Worm (Caenorhabditis elegans) whole organism, L3 larva: Measurements from ENCODE around the gene nrde-4.

Experiments used
- elt-2 ChIP-seq: sonication (generic microtip); optimal IDR thresholded peaks from 2 replicates; lab custom pipeline; 2016; ENCODE audit warnings: missing genetic modification reagents, mild to moderate bottlenecking, missing genetic modification characterization, missing compliant biosample characterization
- nhr-28 ChIP-seq: fragments of 150-350 bp; optimal IDR thresholded peaks from 2 replicates; lab custom pipeline; 2014; ENCODE audit warnings: missing biosample characterization, missing genetic modification characterization
- nhr-76 ChIP-seq: fragments of 150-350 bp; sonication (generic microtip); optimal IDR thresholded peaks from 5 replicates; lab custom pipeline; 2014; ENCODE audit warnings: missing biosample characterization, missing genetic modification characterization
- nhr-77 ChIP-seq: fragments of 150-350 bp; optimal IDR thresholded peaks from 2 replicates; lab custom pipeline; 2014; ENCODE audit warnings: missing biosample characterization, missing genetic modification characterization
- pha-4 ChIP-seq: fragments of 150-350 bp; optimal IDR thresholded peaks from 2 replicates; lab custom pipeline; 2014; ENCODE audit warnings: missing biosample characterization, missing genetic modification reagents, missing genetic modification characterization
- unc-62 ChIP-seq: fragments of 150-350 bp; sonication (generic microtip); optimal IDR thresholded peaks from 4 replicates; lab custom pipeline; 2014; ENCODE audit warnings: missing biosample characterization, missing genetic modification reagents, missing genetic modification characterization
- ztf-11 ChIP-seq: fragments of 150-350 bp; optimal IDR thresholded peaks from 2 replicates; lab custom pipeline; 2014; ENCODE audit warnings: missing biosample characterization, missing genetic modification characterization

ce11 chrIV:7646861-7647260 is 7.2 kb downstream of the nrde-4 start:
- TF ChIP-seq nhr-77 (no peak), elt-2 (tag; lab: Kevin White, UChicago) (no peak), unc-62 (no peak), pha-4 (tag; lab: Kevin White, UChicago) (no peak), nhr-76 (tag; lab: Kevin White, UChicago) (no peak), nhr-28 (tag; lab: Kevin White, UChicago) (no peak), ztf-11 (tag; lab: Kevin White, UChicago) (no peak)
